Fruit fly (Drosophila melanogaster): ENCODE data around the gene Efhc1.1.

Efhc1.1 gene

DNA sequence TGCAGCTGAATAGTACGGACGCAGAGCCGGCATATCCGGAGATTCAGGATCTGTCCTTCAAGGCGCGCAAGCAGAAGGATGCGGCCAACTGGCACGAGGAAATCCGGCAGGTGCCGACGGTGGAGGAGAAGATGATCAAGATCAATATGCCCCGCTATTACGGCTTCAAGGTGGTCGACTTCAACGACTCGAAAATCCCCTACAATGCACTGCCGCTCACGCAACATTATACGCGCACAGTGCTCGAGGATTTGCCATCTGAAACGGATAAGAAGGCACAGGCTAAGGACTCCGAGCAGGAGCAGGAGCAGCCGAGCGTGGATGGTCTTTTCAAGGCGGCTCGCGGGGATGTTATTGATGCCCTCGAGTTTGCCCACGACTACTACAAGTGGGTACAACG lies 2.7 kb upstream of the Efhc1.1 start:
- TF ChIP-seq bab1 (GFP tag; optimal IDR thresholded peaks at IDR 0.05) (no peak), CG7045 (GFP tag; optimal IDR thresholded peaks at IDR 0.05) (no peak), ovo (GFP tag; optimal IDR thresholded peaks at IDR 0.05) (no peak), toe (GFP tag; optimal IDR thresholded peaks at IDR 0.05) (no peak), Hr96 (GFP tag; optimal IDR thresholded peaks at IDR 0.05) (no peak), Crg-1 (GFP tag; optimal IDR thresholded peaks at IDR 0.05) (no peak), cnc (optimal IDR thresholded peaks at IDR 0.05) (no peak), CG11617 (GFP tag; optimal IDR thresholded peaks at IDR 0.05) (no peak), CG12768 (GFP tag; optimal IDR thresholded peaks at IDR 0.05) (no peak), Clk (GFP tag; optimal IDR thresholded peaks at IDR 0.05) (no peak), CG14711 (tag; optimal IDR thresholded peaks at IDR 0.05) (no peak), CG5204 (GFP tag; optimal IDR thresholded peaks at IDR 0.05) (no peak), CG1620 (GFP tag; optimal IDR thresholded peaks at IDR 0.05) (no peak), pad (GFP tag; optimal IDR thresholded peaks at IDR 0.05) (no peak), kay (GFP tag; ENCODE audit: borderline replicate concordance) (no peak), cic (GFP tag; optimal IDR thresholded peaks at IDR 0.05) (no peak)

DNA sequence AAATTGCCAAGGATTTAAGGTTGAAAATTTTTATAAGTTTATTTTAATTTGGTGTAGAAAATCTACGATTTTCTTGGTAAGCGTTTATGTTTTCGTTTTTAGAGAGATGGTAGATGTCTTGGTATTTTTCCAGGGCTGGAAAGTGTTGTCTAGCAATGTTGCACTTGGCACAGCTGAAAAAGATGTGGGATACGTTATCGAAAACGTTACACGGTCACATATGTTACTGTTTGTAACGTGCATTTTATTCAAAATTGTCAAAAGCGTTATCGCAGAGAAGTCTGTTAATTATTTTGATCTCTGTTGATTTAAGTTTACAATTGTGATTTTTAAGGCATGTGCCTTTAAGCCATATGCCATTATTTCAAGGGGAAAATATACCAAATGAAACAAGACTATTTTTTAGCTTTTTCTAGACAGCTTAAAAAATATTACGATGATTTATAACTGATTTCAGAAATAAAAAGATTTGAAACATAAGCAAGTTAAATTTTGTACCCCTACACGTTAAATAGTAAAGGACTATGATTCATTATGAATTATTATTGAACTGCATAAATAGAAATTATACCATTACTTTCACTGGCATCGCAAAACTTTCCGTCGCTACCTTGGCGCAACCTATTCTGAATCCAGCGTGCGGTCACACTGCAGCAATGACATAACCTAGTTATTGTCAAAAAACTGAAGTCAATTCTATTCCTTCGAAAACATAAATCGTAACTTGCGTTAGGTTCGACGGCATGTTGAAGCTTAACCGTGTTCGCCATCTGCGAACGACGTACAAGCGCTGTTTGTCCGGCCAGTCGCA lies 2.1 kb upstream of the Efhc1.1 start, which contains the start of the genes Paf-AHalpha and mRpS30:
Gene Paf-AHalpha, minus strand, starts transcription at position 155 of the 811 bp plus-strand sequence.
Gene mRpS30, plus strand, starts transcription at position 619 of the 811 bp plus-strand sequence.
- peak; percentile 45 for TF ChIP-seq bab1 (GFP tag; optimal IDR thresholded peaks at IDR 0.05)
- TF ChIP-seq CG5204 (GFP tag; optimal IDR thresholded peaks at IDR 0.05), result no peak

DNA sequence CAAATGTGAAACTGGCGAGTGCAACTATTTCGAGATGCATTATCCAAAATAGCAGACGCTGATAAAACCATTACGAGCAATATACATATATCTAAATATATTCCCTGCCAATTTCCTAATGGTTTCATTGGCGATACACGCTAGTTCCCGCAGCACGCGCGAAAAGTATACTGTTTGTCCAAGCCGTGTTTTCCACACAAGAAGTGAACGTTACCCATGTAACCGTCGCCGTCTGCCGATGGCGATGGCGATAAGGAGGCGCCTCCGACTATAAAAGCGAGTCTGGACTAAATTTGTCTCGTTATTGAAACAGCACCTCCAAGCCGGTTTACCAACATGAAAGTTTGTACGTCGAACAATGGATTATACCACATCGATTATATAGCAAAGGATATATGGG lies 4.7 kb downstream of the Efhc1.1 start, which contains the start of gene CG43673:
Gene CG43673, plus strand, starts transcription at position 301 of the 400 bp plus-strand sequence.
- TF ChIP-seq CG7045 (GFP tag; optimal IDR thresholded peaks at IDR 0.05) (no peak), Hr96 (GFP tag; optimal IDR thresholded peaks at IDR 0.05) (no peak), toe (GFP tag; optimal IDR thresholded peaks at IDR 0.05) (no peak)

- TF ChIP-seq Hr96 (GFP tag; optimal IDR thresholded peaks at IDR 0.05) (no peak), CG12768 (GFP tag; optimal IDR thresholded peaks at IDR 0.05) (no peak), cic (GFP tag; optimal IDR thresholded peaks at IDR 0.05) (no peak), CG5204 (GFP tag; optimal IDR thresholded peaks at IDR 0.05) (no peak), toe (GFP tag; optimal IDR thresholded peaks at IDR 0.05) (no peak), bab1 (GFP tag; optimal IDR thresholded peaks at IDR 0.05) (no peak)
These were observed 10.8 kb downstream of the Efhc1.1 start, which contains the start of gene CG43672 for dm6 chrX:15772663-15773062. Gene CG43672 (plus strand): TSS chrX:15772963.

DNA sequence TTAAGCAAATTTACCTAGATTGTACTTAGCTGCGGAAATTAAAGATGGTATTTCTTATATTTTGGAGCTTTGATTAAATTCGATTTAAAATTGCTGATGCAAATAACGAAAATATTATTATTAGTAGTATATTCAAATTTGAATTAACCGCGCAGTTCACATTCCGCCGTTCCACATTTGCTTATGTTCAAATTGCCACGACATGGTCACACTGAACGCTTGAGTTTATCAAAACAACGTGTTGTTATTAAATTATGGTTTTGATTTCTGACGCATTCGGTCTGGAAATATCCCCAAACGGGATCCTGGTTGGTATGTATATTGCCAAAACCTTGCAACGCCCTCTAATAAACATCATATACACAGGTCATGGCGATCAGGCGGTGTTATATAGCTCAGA lies 14.1 kb downstream of the Efhc1.1 start, which contains the start of gene CG33172:
Gene CG33172, plus strand, starts transcription at position 208 of the 400 bp plus-strand sequence.
- TF ChIP-seq pad (GFP tag; optimal IDR thresholded peaks at IDR 0.05) (no peak), CG12768 (GFP tag; optimal IDR thresholded peaks at IDR 0.05) (no peak), CG7101 (tag; optimal IDR thresholded peaks at IDR 0.05) (no peak), Mnt (GFP tag; optimal IDR thresholded peaks at IDR 0.05) (no peak), CG1620 (GFP tag; optimal IDR thresholded peaks at IDR 0.05) (no peak), Crg-1 (GFP tag; optimal IDR thresholded peaks at IDR 0.05) (no peak), cnc (optimal IDR thresholded peaks at IDR 0.05) (no peak), toe (GFP tag; optimal IDR thresholded peaks at IDR 0.05) (no peak), Clk (GFP tag; optimal IDR thresholded peaks at IDR 0.05) (no peak), CG33017 (tag; optimal IDR thresholded peaks at IDR 0.05) (no peak), bab1 (GFP tag; optimal IDR thresholded peaks at IDR 0.05) (no peak)

DNA sequence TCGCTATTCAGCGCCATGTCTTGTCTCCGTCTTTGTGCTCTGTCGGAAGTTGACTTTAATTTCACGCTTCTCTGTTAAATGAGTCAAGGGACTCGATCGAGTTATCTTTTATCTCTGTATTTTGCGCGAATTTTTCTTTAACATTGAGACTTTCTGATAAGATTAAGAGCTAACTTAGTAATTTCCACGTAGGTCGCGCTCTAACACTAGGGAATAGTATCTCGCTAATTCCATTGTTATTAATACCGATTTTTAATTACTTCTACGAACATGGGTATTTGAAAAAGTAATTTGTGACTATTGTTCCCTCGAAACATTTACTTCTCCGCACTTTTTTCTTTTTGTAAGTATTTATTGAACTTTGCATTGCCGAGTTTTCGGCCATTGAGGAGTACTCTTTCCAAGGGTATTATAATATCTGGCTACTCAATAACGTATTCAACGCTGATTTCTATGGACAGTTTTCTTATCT lies 17.1 kb downstream of the Efhc1.1 start, which contains the start of gene CG8952:
Gene CG8952, minus strand, starts transcription at position 51 of the 472 bp plus-strand sequence.
- TF ChIP-seq ovo (GFP tag; optimal IDR thresholded peaks at IDR 0.05) (no peak), CG14711 (tag; optimal IDR thresholded peaks at IDR 0.05) (no peak), CG12768 (GFP tag; optimal IDR thresholded peaks at IDR 0.05) (no peak), kay (GFP tag; ENCODE audit: borderline replicate concordance) (peak; percentile 50)

dm6 chrX:15762723-15763122 lies 20.8 kb downstream of the Efhc1.1 start, which contains the start of gene Polr3A:
Gene Polr3A (plus strand): TSS chrX:15762956.
- TF ChIP-seq bab1 (GFP tag; optimal IDR thresholded peaks at IDR 0.05), result peak; percentile 48
- no peak for TF ChIP-seq CG7045 (GFP tag; optimal IDR thresholded peaks at IDR 0.05)
- TF ChIP-seq Mnt (GFP tag; optimal IDR thresholded peaks at IDR 0.05), result peak; percentile 92

- TF ChIP-seq kay (GFP tag; ENCODE audit: borderline replicate concordance) (peak; percentile 45), Crg-1 (GFP tag; optimal IDR thresholded peaks at IDR 0.05) (no peak), Mnt (GFP tag; optimal IDR thresholded peaks at IDR 0.05) (peak; percentile 23)
These were observed 22.2 kb downstream of the Efhc1.1 start for dm6 chrX:15761298-15761640.

Data from whole organism, adult.